Worm (Caenorhabditis elegans): ENCODE measurements around the gene F55H2.7.

- TF ChIP-seq him-1 (tag; optimal IDR thresholded peaks at IDR 0.05) (no peak), dao-5 (tag; optimal IDR thresholded peaks at IDR 0.05) (no peak)
These were observed 28.0 kb downstream of the F55H2.7 start for ce11 chrIII:9488027-9488426.
